Worm (Caenorhabditis elegans) whole organism, L4/young adult: ENCODE results near the gene H19J13.2.

Source experiments
- dao-5 ChIP-seq: sonication (generic microtip); optimal IDR thresholded peaks from 2 replicates; lab custom pipeline; 2016; ENCODE audit warnings: missing genotype, missing genetic modification characterization, moderate library complexity, missing compliant biosample characterization
- him-1 ChIP-seq: sonication (generic microtip); optimal IDR thresholded peaks from 2 replicates; lab custom pipeline; 2016; ENCODE audit warnings: missing genotype, missing genetic modification reagents, missing genetic modification characterization, missing compliant biosample characterization

- no peak for TF ChIP-seq dao-5 (tag; lab: Kevin White, UChicago)
- no peak for TF ChIP-seq him-1 (tag; lab: Kevin White, UChicago)
Observed at ce11 chrX:12225970-12226369, 47.8 kb downstream of the H19J13.2 start, which contains the start of gene cest-9.1.
